Worm (Caenorhabditis elegans) whole organism, young adult: Measurements from ENCODE around the gene ZK795.3.

Source experiments
- B0035.1 ChIP-seq: sonication (generic microtip); optimal IDR thresholded peaks from 2 replicates; lab custom pipeline; 2016; ENCODE audit warnings: missing genetic modification characterization, mild to moderate bottlenecking, missing compliant biosample characterization, missing genotype, missing genetic modification reagents
- B0261.1 ChIP-seq: sonication (generic microtip); optimal IDR thresholded peaks from 2 replicates; lab custom pipeline; 2016; ENCODE audit warnings: mild to moderate bottlenecking, missing genetic modification characterization, moderate library complexity, missing compliant biosample characterization
- B0336.3 ChIP-seq: fragments of 200-800 bp; sonication (Bioruptor generic); IDR thresholded peaks from 2 replicates; pipeline ENCODE4 v1.3.6; 2022; ENCODE audit warnings: missing genetic modification characterization, missing compliant biosample characterization
- C06A6.2 ChIP-seq: fragments of 200-800 bp; sonication (Bioruptor generic); conservative IDR thresholded peaks from 2 replicates; pipeline ENCODE4 v1.3.6; 2022; ENCODE audit warnings: missing genetic modification characterization, missing compliant biosample characterization
- F10E7.11 ChIP-seq: sonication (generic microtip); optimal IDR thresholded peaks from 2 replicates; lab custom pipeline; 2017; ENCODE audit warnings: mild to moderate bottlenecking, missing genetic modification characterization, moderate library complexity, missing compliant biosample characterization
- F22D6.2 ChIP-seq: sonication (generic microtip); optimal IDR thresholded peaks from 2 replicates; lab custom pipeline; 2016; ENCODE audit warnings: mild to moderate bottlenecking, missing genetic modification characterization, missing compliant biosample characterization
- F23B12.7 ChIP-seq: sonication (generic microtip); optimal IDR thresholded peaks from 2 replicates; lab custom pipeline; 2017; ENCODE audit warnings: missing genetic modification characterization, mild to moderate bottlenecking, missing compliant biosample characterization, antibody characterized with exemption, moderate library complexity; ENCODE audit not compliant: insufficient read depth
- F33H1.4 ChIP-seq: fragments of 200-800 bp; sonication (Bioruptor generic); IDR thresholded peaks from 2 replicates; pipeline ENCODE4 v1.3.6; 2022; ENCODE audit warnings: missing genetic modification reagents, missing genetic modification characterization, missing compliant biosample characterization
- F39B2.1 ChIP-seq: fragments of 200-800 bp; sonication (Bioruptor generic); IDR thresholded peaks from 2 replicates; pipeline ENCODE4 v1.3.6; 2022; ENCODE audit warnings: missing genetic modification reagents, missing genetic modification characterization, missing compliant biosample characterization
- F52B5.7 ChIP-seq: sonication (generic microtip); optimal IDR thresholded peaks from 2 replicates; lab custom pipeline; 2016; ENCODE audit warnings: mild to moderate bottlenecking, missing genetic modification characterization, missing compliant biosample characterization
- F55B11.4 ChIP-seq: sonication (generic microtip); optimal IDR thresholded peaks from 2 replicates; lab custom pipeline; 2016; ENCODE audit warnings: missing compliant biosample characterization, missing genetic modification characterization, borderline replicate concordance; ENCODE audit not compliant: insufficient read depth
- F57C9.4 ChIP-seq: sonication (generic microtip); optimal IDR thresholded peaks from 2 replicates; lab custom pipeline; 2017; ENCODE audit warnings: mild to moderate bottlenecking, missing genetic modification characterization, missing compliant biosample characterization
- K11D2.4 ChIP-seq: fragments of 200-800 bp; sonication (Bioruptor generic); IDR thresholded peaks from 2 replicates; pipeline ENCODE4 v1.3.6; 2022; ENCODE audit warnings: missing genetic modification reagents, missing genetic modification characterization, missing compliant biosample characterization
- T26A5.8 ChIP-seq: sonication (generic microtip); optimal IDR thresholded peaks from 2 replicates; lab custom pipeline; 2016; ENCODE audit warnings: missing genetic modification characterization, missing compliant biosample characterization
- Y56A3A.18 ChIP-seq: fragments of 200-800 bp; sonication (Bioruptor generic); IDR thresholded peaks from 2 replicates; pipeline ENCODE4 v1.3.6; 2022; ENCODE audit warnings: missing genetic modification reagents, missing genetic modification characterization, missing compliant biosample characterization
- ama-1 ChIP-seq, 3 experiments: fragments of 150-350 bp in 1 of 3; sonication (generic microtip) in 2 of 3; optimal IDR thresholded peaks; 2 replicates each; lab custom pipeline; 2014 to 2018; ENCODE audit warnings: missing biosample characterization in 2 of 3, missing genetic modification characterization in 2 of 3, missing genetic modification reagents in 2 of 3
- attf-3 ChIP-seq: fragments of 200-800 bp; sonication (Bioruptor generic); conservative IDR thresholded peaks from 2 replicates; pipeline ENCODE4 v1.3.6; 2022; ENCODE audit warnings: missing genetic modification reagents, missing genetic modification characterization, missing compliant biosample characterization
- cebp-1 ChIP-seq, 2 experiments: fragments of 200-800 bp in 1 of 2; sonication (Bioruptor generic) in 1 of 2; sonication (generic microtip) in 1 of 2; IDR thresholded peaks in 1 of 2; optimal IDR thresholded peaks in 1 of 2; 2 replicates each; pipeline versions ENCODE4 v1.3.6 to Lab custom; 2017 to 2022; ENCODE audit warnings: missing compliant biosample characterization in 2 of 2, missing genetic modification characterization in 2 of 2, mild to moderate bottlenecking in 1 of 2, missing genetic modification reagents in 1 of 2, moderate library complexity in 1 of 2
- ceh-27 ChIP-seq: fragments of 200-800 bp; sonication (Bioruptor generic); optimal IDR thresholded peaks from 2 replicates; lab custom pipeline; 2018; ENCODE audit warnings: mild to moderate bottlenecking, missing genetic modification characterization, moderate library complexity, missing compliant biosample characterization
- ceh-79 ChIP-seq: sonication (generic microtip); optimal IDR thresholded peaks from 2 replicates; lab custom pipeline; 2017; ENCODE audit warnings: mild to moderate bottlenecking, missing genetic modification characterization, missing compliant biosample characterization
- chd-7 ChIP-seq: sonication (generic microtip); optimal IDR thresholded peaks from 2 replicates; lab custom pipeline; 2016; ENCODE audit warnings: mild to moderate bottlenecking, missing genetic modification characterization, moderate library complexity, missing compliant biosample characterization
- ekl-4 ChIP-seq: fragments of 200-800 bp; sonication (Bioruptor generic); IDR thresholded peaks from 2 replicates; pipeline ENCODE4 v1.3.6; 2022; ENCODE audit warnings: missing genetic modification reagents, missing genetic modification characterization, missing compliant biosample characterization
- fkh-3 ChIP-seq: sonication (generic microtip); optimal IDR thresholded peaks from 2 replicates; lab custom pipeline; 2016; ENCODE audit warnings: mild to moderate bottlenecking, missing genetic modification characterization, missing compliant biosample characterization
- hlh-12 ChIP-seq: sonication (generic microtip); optimal IDR thresholded peaks from 2 replicates; lab custom pipeline; 2016; ENCODE audit warnings: missing genetic modification characterization, missing compliant biosample characterization
- hlh-26 ChIP-seq: fragments of 200-800 bp; sonication (Bioruptor generic); conservative IDR thresholded peaks from 2 replicates; pipeline ENCODE4 v1.3.6; 2022; ENCODE audit warnings: missing genetic modification reagents, missing genetic modification characterization, missing compliant biosample characterization
- hmg-20 ChIP-seq: fragments of 200-800 bp; sonication (Bioruptor generic); IDR thresholded peaks from 2 replicates; pipeline ENCODE4 v1.3.6; 2022; ENCODE audit warnings: missing genetic modification reagents, missing genetic modification characterization, missing compliant biosample characterization
- hrde-1 ChIP-seq: sonication (generic microtip); optimal IDR thresholded peaks from 2 replicates; lab custom pipeline; 2016; ENCODE audit warnings: missing genetic modification characterization, mild to moderate bottlenecking, missing compliant biosample characterization, moderate library complexity, missing genotype, missing genetic modification reagents, borderline replicate concordance
- hsf-1 ChIP-seq: fragments of 200-800 bp; sonication (Bioruptor generic); IDR thresholded peaks from 2 replicates; pipeline ENCODE4 v1.3.6; 2022; ENCODE audit warnings: missing genetic modification reagents, missing genetic modification characterization, missing compliant biosample characterization
- lsl-1 ChIP-seq: fragments of 200-800 bp; sonication (Bioruptor generic); optimal IDR thresholded peaks from 2 replicates; lab custom pipeline; 2018; ENCODE audit warnings: mild to moderate bottlenecking, missing genetic modification characterization, moderate library complexity, missing compliant biosample characterization
- madf-10 ChIP-seq: sonication (generic microtip); optimal IDR thresholded peaks from 2 replicates; lab custom pipeline; 2016; ENCODE audit warnings: mild to moderate bottlenecking, missing genetic modification characterization, missing compliant biosample characterization
- madf-6 ChIP-seq: fragments of 200-800 bp; sonication (Bioruptor generic); IDR thresholded peaks from 2 replicates; pipeline ENCODE4 v1.3.6; 2022; ENCODE audit warnings: missing genetic modification reagents, missing genetic modification characterization, missing compliant biosample characterization
- mcd-1 ChIP-seq: fragments of 200-800 bp; sonication (Bioruptor generic); IDR thresholded peaks from 2 replicates; pipeline ENCODE4 v1.3.6; 2022; ENCODE audit warnings: missing genetic modification reagents, missing genetic modification characterization, missing compliant biosample characterization
- mel-28 ChIP-seq: sonication (generic microtip); optimal IDR thresholded peaks from 2 replicates; lab custom pipeline; 2016; ENCODE audit warnings: borderline replicate concordance, mild to moderate bottlenecking, missing genetic modification characterization, missing compliant biosample characterization
- mes-4 ChIP-seq: sonication (generic microtip); optimal IDR thresholded peaks from 2 replicates; lab custom pipeline; 2016; ENCODE audit warnings: missing genotype, missing genetic modification characterization, missing compliant biosample characterization
- mxl-1 ChIP-seq: sonication (generic microtip); optimal IDR thresholded peaks from 2 replicates; lab custom pipeline; 2016; ENCODE audit warnings: missing genetic modification characterization, missing compliant biosample characterization
- nfya-2 ChIP-seq: fragments of 200-800 bp; sonication (Bioruptor generic); IDR thresholded peaks from 2 replicates; pipeline ENCODE4 v1.3.6; 2022; ENCODE audit warnings: missing genetic modification reagents, missing genetic modification characterization, missing compliant biosample characterization
- nfyb-1 ChIP-seq: fragments of 200-800 bp; sonication (Bioruptor generic); IDR thresholded peaks from 2 replicates; pipeline ENCODE4 v1.3.6; 2022; ENCODE audit warnings: missing genetic modification reagents, missing genetic modification characterization, missing compliant biosample characterization
- nhr-90 ChIP-seq: sonication (generic microtip); optimal IDR thresholded peaks from 2 replicates; lab custom pipeline; 2016; ENCODE audit warnings: missing genotype, mild to moderate bottlenecking, missing genetic modification characterization, missing compliant biosample characterization
- sea-2 ChIP-seq: fragments of 200-800 bp; sonication (Bioruptor generic); IDR thresholded peaks from 2 replicates; pipeline ENCODE4 v1.3.6; 2022; ENCODE audit warnings: missing genetic modification characterization, missing compliant biosample characterization
- snpc-1.3 ChIP-seq: sonication (generic microtip); optimal IDR thresholded peaks from 2 replicates; lab custom pipeline; 2017; ENCODE audit warnings: missing genetic modification characterization, mild to moderate bottlenecking, missing compliant biosample characterization, antibody characterized with exemption, moderate library complexity, missing genotype, missing genetic modification reagents; ENCODE audit not compliant: insufficient read depth
- somi-1 ChIP-seq: fragments of 200-800 bp; sonication (Bioruptor generic); optimal IDR thresholded peaks from 2 replicates; lab custom pipeline; 2018; ENCODE audit warnings: mild to moderate bottlenecking, missing genetic modification characterization, missing compliant biosample characterization
- tbx-9 ChIP-seq: sonication (generic microtip); optimal IDR thresholded peaks from 2 replicates; lab custom pipeline; 2016; ENCODE audit warnings: borderline replicate concordance, missing genetic modification characterization, inconsistent platforms, missing compliant biosample characterization
- tlf-1 ChIP-seq: fragments of 200-800 bp; sonication (Bioruptor generic); optimal IDR thresholded peaks from 2 replicates; lab custom pipeline; 2018; ENCODE audit warnings: mild to moderate bottlenecking, missing genetic modification characterization, missing compliant biosample characterization
- unc-130 ChIP-seq: sonication (generic microtip); optimal IDR thresholded peaks from 2 replicates; lab custom pipeline; 2016; ENCODE audit warnings: missing genetic modification reagents, missing genetic modification characterization, missing compliant biosample characterization
- zfh-2 ChIP-seq: fragments of 200-800 bp; sonication (Bioruptor generic); conservative IDR thresholded peaks from 2 replicates; pipeline ENCODE4 v1.3.6; 2022; ENCODE audit warnings: missing genetic modification reagents, missing genetic modification characterization, missing compliant biosample characterization
- zim-3 ChIP-seq: sonication (generic microtip); optimal IDR thresholded peaks from 2 replicates; lab custom pipeline; 2017; ENCODE audit warnings: mild to moderate bottlenecking, missing genetic modification characterization, moderate library complexity, missing compliant biosample characterization
- ztf-18 ChIP-seq: sonication (generic microtip); optimal IDR thresholded peaks from 2 replicates; lab custom pipeline; 2016; ENCODE audit warnings: missing genotype, mild to moderate bottlenecking, missing genetic modification characterization, missing compliant biosample characterization
- ztf-28 ChIP-seq: fragments of 200-800 bp; sonication (Bioruptor generic); IDR thresholded peaks from 2 replicates; pipeline ENCODE4 v1.3.6; 2022; ENCODE audit warnings: missing genetic modification reagents, missing genetic modification characterization, missing compliant biosample characterization

ZK795.3 gene

DNA sequence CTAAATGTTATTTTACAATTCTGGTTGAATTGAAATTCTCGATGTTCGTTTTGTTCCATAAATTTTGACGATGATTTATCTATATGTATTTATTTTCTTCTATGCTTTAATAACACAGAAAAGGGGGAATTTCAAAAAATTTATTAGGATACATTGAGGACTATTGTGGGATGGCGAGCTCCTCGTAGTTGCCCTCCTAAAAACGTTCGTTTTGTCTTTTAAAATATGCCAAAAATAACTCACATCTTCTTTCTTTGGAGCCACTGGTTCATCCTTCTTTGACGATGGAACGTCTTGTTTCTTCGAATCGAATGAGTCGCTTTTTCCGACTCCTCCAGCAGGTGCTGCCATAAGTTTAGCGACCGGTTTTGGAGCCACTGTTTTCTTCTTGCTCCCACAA lies 11.4 kb downstream of the ZK795.3 start (continued):
- no peak for TF ChIP-seq snpc-1.3 (tag; lab: Kevin White, UChicago)
- no peak for TF ChIP-seq chd-7
- no peak for TF ChIP-seq fkh-3 (tag; lab: Kevin White, UChicago)
- no peak for TF ChIP-seq mel-28 (tag; lab: Kevin White, UChicago)
- TF ChIP-seq zim-3 (tag; lab: Kevin White, UChicago), result no peak
- TF ChIP-seq hrde-1, result peak; percentile 61
- no peak for TF ChIP-seq zfh-2 (GFP tag; lab: Robert Waterston, UW)
- TF ChIP-seq tbx-9 (tag; lab: Kevin White, UChicago), result no peak
- no peak for TF ChIP-seq F10E7.11
- no peak for TF ChIP-seq mxl-1 (tag; lab: Kevin White, UChicago)
- TF ChIP-seq attf-3, result no peak
- TF ChIP-seq cebp-1 (GFP tag; IDR thresholded peaks at IDR 0.05; lab: Robert Waterston, UW), result no peak
- no peak for TF ChIP-seq cebp-1 (tag; optimal IDR thresholded peaks at IDR 0.05; lab: Kevin White, UChicago)
- peak; percentile 30 for TF ChIP-seq mes-4 (tag; lab: Kevin White, UChicago)
- no peak for TF ChIP-seq lsl-1 (GFP tag; lab: Kevin White, UChicago)
- TF ChIP-seq ztf-28 (GFP tag; lab: Robert Waterston, UW), result no peak
- no peak for TF ChIP-seq nhr-90 (tag; lab: Kevin White, UChicago)
- no peak for TF ChIP-seq nfyb-1 (GFP tag; lab: Robert Waterston, UW)
- TF ChIP-seq C06A6.2 (GFP tag; lab: Robert Waterston, UW), result no peak
- peak; percentile 38 for TF ChIP-seq F52B5.7 (tag; lab: Kevin White, UChicago)
- TF ChIP-seq madf-10 (tag; lab: Kevin White, UChicago), result no peak
- TF ChIP-seq somi-1, result no peak
- TF ChIP-seq ama-1 (optimal IDR thresholded peaks at IDR 0.05; lab: Kevin White, UChicago), result no peak
- no peak for TF ChIP-seq ama-1 (GFP tag; optimal IDR thresholded peaks at IDR 0.05; lab: Kevin White, UChicago)
- no peak for TF ChIP-seq hlh-26
- no peak for TF ChIP-seq tlf-1 (GFP tag; lab: Kevin White, UChicago)
- no peak for TF ChIP-seq ceh-27 (GFP tag; lab: Kevin White, UChicago)
- TF ChIP-seq mcd-1 (GFP tag; lab: Robert Waterston, UW), result no peak
- no peak for TF ChIP-seq F23B12.7 (tag; lab: Kevin White, UChicago)
- TF ChIP-seq F57C9.4 (tag; lab: Kevin White, UChicago), result no peak
- TF ChIP-seq T26A5.8 (tag; lab: Kevin White, UChicago), result peak; percentile 1
- TF ChIP-seq hsf-1 (GFP tag; lab: Robert Waterston, UW), result peak; percentile 62
- no peak for TF ChIP-seq F55B11.4 (tag; lab: Kevin White, UChicago)
- peak; percentile 66 for TF ChIP-seq B0336.3 (GFP tag; lab: Robert Waterston, UW)
- TF ChIP-seq ztf-18, result no peak
- TF ChIP-seq F22D6.2 (tag; lab: Kevin White, UChicago), result no peak
- peak; percentile 57 for TF ChIP-seq ekl-4
- TF ChIP-seq B0261.1, result no peak
- TF ChIP-seq sea-2 (GFP tag; lab: Robert Waterston, UW), result no peak
- TF ChIP-seq Y56A3A.18 (GFP tag; lab: Robert Waterston, UW), result 0 out of 2 replicates have a peak, but pooled peaks have one; percentile 47
- TF ChIP-seq F39B2.1 (GFP tag; lab: Robert Waterston, UW), result no peak
- no peak for TF ChIP-seq ceh-79 (tag; lab: Kevin White, UChicago)
- no peak for TF ChIP-seq hlh-12 (tag; lab: Kevin White, UChicago)
- no peak for TF ChIP-seq nfya-2
- TF ChIP-seq hmg-20, result no peak
- TF ChIP-seq B0035.1 (tag; lab: Kevin White, UChicago), result no peak
- no peak for TF ChIP-seq F33H1.4 (GFP tag; lab: Robert Waterston, UW)
- peak; percentile 65 for TF ChIP-seq madf-6 (GFP tag; lab: Robert Waterston, UW)
- TF ChIP-seq K11D2.4 (GFP tag; lab: Robert Waterston, UW), result no peak
- peak; percentile 33 for TF ChIP-seq unc-130 (GFP tag; lab: Kevin White, UChicago)
